Worm (Caenorhabditis elegans) whole organism, L4 larva: ENCODE measurements around the gene F26D11.2.

Source experiments
- ama-1 ChIP-seq: fragments of 150-350 bp; optimal IDR thresholded peaks from 2 replicates; lab custom pipeline; 2014; ENCODE audit warnings: inconsistent platforms, mixed read lengths
- ceh-82 ChIP-seq: sonication (generic microtip); optimal IDR thresholded peaks from 2 replicates; lab custom pipeline; 2017; ENCODE audit warnings: missing biosample characterization, missing genetic modification characterization
- dmd-9 ChIP-seq: fragments of 200-800 bp; sonication (Bioruptor generic); IDR thresholded peaks from 2 replicates; pipeline ENCODE4 v1.3.6; 2022; ENCODE audit warnings: missing genetic modification reagents, missing genetic modification characterization, missing compliant biosample characterization
- dpl-1 ChIP-seq: fragments of 150-350 bp; optimal IDR thresholded peaks from 2 replicates; lab custom pipeline; 2014; ENCODE audit warnings: missing biosample characterization, missing genetic modification reagents, missing genetic modification characterization
- dve-1 ChIP-seq: sonication (generic microtip); optimal IDR thresholded peaks from 2 replicates; lab custom pipeline; 2017; ENCODE audit warnings: antibody characterized with exemption, mild to moderate bottlenecking, missing genetic modification characterization, missing compliant biosample characterization; ENCODE audit not compliant: insufficient read depth
- fkh-10 ChIP-seq: fragments of 150-350 bp; optimal IDR thresholded peaks from 2 replicates; lab custom pipeline; 2014; ENCODE audit warnings: missing biosample characterization, missing genetic modification reagents, missing genetic modification characterization
- hif-1 ChIP-seq, 2 experiments: sonication (generic microtip); optimal IDR thresholded peaks; 2 replicates each; lab custom pipeline; 2016 to 2017; ENCODE audit warnings: missing compliant biosample characterization in 2 of 2, missing genetic modification characterization in 2 of 2, missing genetic modification reagents in 2 of 2, missing genotype in 2 of 2, mild to moderate bottlenecking in 1 of 2
- madf-5 ChIP-seq, 2 experiments: fragments of 200-800 bp; sonication (Bioruptor generic); IDR thresholded peaks; 2 replicates each; pipeline ENCODE4 v1.3.6; 2022; ENCODE audit warnings: missing compliant biosample characterization in 2 of 2, missing genetic modification characterization in 2 of 2
- mdl-1 ChIP-seq, 2 experiments: fragments of 150-350 bp in 1 of 2; sonication (generic microtip) in 1 of 2; optimal IDR thresholded peaks; 2 replicates each; lab custom pipeline; 2014 to 2017; ENCODE audit warnings: missing biosample characterization in 2 of 2, missing genetic modification characterization in 2 of 2
- unc-39 ChIP-seq: sonication (generic microtip); optimal IDR thresholded peaks from 2 replicates; lab custom pipeline; 2017; ENCODE audit warnings: missing biosample characterization, missing genetic modification characterization
- unc-62 ChIP-seq, 3 experiments: fragments of 150-350 bp in 1 of 3; sonication (generic microtip); optimal IDR thresholded peaks in 2 of 3; peaks in 1 of 3; 1 replicate in 1 of 3; 2 replicates in 2 of 3; lab custom pipeline; 2014 to 2017; ENCODE audit warnings: missing biosample characterization in 3 of 3, missing genetic modification characterization in 3 of 3, missing genetic modification reagents in 3 of 3, missing genotype in 1 of 3
- vab-7 ChIP-seq: fragments of 200-800 bp; sonication (Bioruptor generic); IDR thresholded peaks from 2 replicates; pipeline ENCODE4 v1.3.6; 2022; ENCODE audit warnings: missing genetic modification reagents, missing genetic modification characterization, missing compliant biosample characterization
- zip-2 ChIP-seq: fragments of 150-350 bp; optimal IDR thresholded peaks from 2 replicates; lab custom pipeline; 2014; ENCODE audit warnings: missing biosample characterization, missing genetic modification characterization
- ztf-11 ChIP-seq: fragments of 150-350 bp; optimal IDR thresholded peaks from 2 replicates; lab custom pipeline; 2014; ENCODE audit warnings: missing biosample characterization, missing genetic modification characterization

DNA sequence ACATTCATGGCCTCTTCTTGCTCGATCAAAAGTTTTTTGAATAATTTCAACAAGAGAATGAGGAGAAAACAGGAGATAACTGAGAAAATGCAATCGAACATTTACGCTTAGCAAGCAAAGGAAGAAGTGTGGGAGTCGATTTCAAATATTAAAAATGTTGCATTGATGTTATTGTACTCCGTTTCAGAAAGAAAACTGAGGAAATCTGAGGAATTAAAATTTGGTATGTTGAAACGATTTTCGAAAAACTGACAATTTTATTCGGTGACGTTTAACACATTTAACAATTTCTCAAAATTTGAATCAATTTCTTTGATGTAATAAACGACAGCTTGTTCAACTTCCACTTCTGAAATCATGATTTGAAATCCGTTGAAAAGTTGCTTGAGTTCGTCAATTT, 4.5 kb upstream of the F26D11.2 start, which contains the start of gene F26D11.13:
- TF ChIP-seq ama-1 = no peak
- TF ChIP-seq unc-62 (GFP tag; optimal IDR thresholded peaks at IDR 0.05 in 1 of 2; lab: Kevin White, UChicago) = no peak
- no peak for TF ChIP-seq unc-62 (tag; optimal IDR thresholded peaks at IDR 0.05; lab: Kevin White, UChicago)
- no peak for TF ChIP-seq dmd-9 (GFP tag; lab: Robert Waterston, UW)
- no peak for TF ChIP-seq ztf-11 (tag; lab: Kevin White, UChicago)
- no peak for TF ChIP-seq dpl-1 (GFP tag; lab: Kevin White, UChicago)
- no peak for TF ChIP-seq fkh-10
- TF ChIP-seq ceh-82 (tag; lab: Kevin White, UChicago) = no peak
- TF ChIP-seq hif-1 (tag; optimal IDR thresholded peaks at IDR 0.05; lab: Kevin White, UChicago) = no peak
- no peak for TF ChIP-seq zip-2
- TF ChIP-seq vab-7 (GFP tag; lab: Robert Waterston, UW) = no peak
- no peak for TF ChIP-seq dve-1 (tag; lab: Kevin White, UChicago)
- TF ChIP-seq unc-39 (tag; lab: Kevin White, UChicago) = no peak
- no peak for TF ChIP-seq madf-5 (GFP tag; IDR thresholded peaks at IDR 0.05; lab: Robert Waterston, UW)
- no peak for TF ChIP-seq mdl-1 (tag; optimal IDR thresholded peaks at IDR 0.05; lab: Kevin White, UChicago)
